Worm (Caenorhabditis elegans) whole organism, L1 larva: ENCODE measurements around the gene T10G3.1.

Experiments used
- C04F5.9 ChIP-seq: sonication (generic microtip); optimal IDR thresholded peaks from 2 replicates; lab custom pipeline; 2016; ENCODE audit warnings: missing genetic modification characterization, missing compliant biosample characterization
- blmp-1 ChIP-seq: fragments of 150-350 bp; optimal IDR thresholded peaks from 2 replicates; lab custom pipeline; 2014; ENCODE audit warnings: missing biosample characterization, missing genetic modification characterization
- ceh-8 ChIP-seq: fragments of 200-800 bp; sonication (Bioruptor generic); optimal IDR thresholded peaks from 2 replicates; lab custom pipeline; 2018; ENCODE audit warnings: mild to moderate bottlenecking, missing genetic modification characterization, moderate library complexity, missing compliant biosample characterization
- ceh-82 ChIP-seq, 3 experiments: fragments of 150-350 bp in 1 of 3; sonication (generic microtip) in 2 of 3; optimal IDR thresholded peaks; 2 replicates each; lab custom pipeline; 2014 to 2017; ENCODE audit warnings: missing biosample characterization in 3 of 3, missing genetic modification characterization in 3 of 3
- dsc-1 ChIP-seq: sonication (generic microtip); optimal IDR thresholded peaks from 2 replicates; lab custom pipeline; 2016; ENCODE audit warnings: mild to moderate bottlenecking, missing genetic modification characterization, missing compliant biosample characterization
- efl-1 ChIP-seq, 4 experiments: fragments of 150-350 bp; optimal IDR thresholded peaks in 3 of 4; peaks in 1 of 4; 1 replicate in 1 of 4; 2 replicates in 3 of 4; lab custom pipeline; 2014; ENCODE audit warnings: missing biosample characterization in 2 of 4, missing genetic modification characterization in 2 of 4, missing genetic modification reagents in 2 of 4
- elt-2 ChIP-seq: sonication (generic microtip); optimal IDR thresholded peaks from 2 replicates; lab custom pipeline; 2016; ENCODE audit warnings: missing genetic modification characterization, mild to moderate bottlenecking, inconsistent platforms, missing compliant biosample characterization, missing genetic modification reagents
- elt-3 ChIP-seq, 6 experiments: fragments of 150-350 bp in 1 of 6; sonication (generic microtip); optimal IDR thresholded peaks; 2 replicates each; lab custom pipeline; 2017 to 2018; ENCODE audit warnings: missing biosample characterization in 6 of 6, missing genetic modification characterization in 6 of 6, inconsistent platforms in 1 of 6
- fkh-10 ChIP-seq: sonication (generic microtip); optimal IDR thresholded peaks from 2 replicates; lab custom pipeline; 2017; ENCODE audit warnings: missing biosample characterization, missing genetic modification reagents, missing genetic modification characterization
- grh-1 ChIP-seq: fragments of 200-800 bp; sonication (Bioruptor generic); IDR thresholded peaks from 2 replicates; pipeline ENCODE4 v1.3.6; 2022; ENCODE audit warnings: missing genetic modification reagents, missing genetic modification characterization, missing compliant biosample characterization
- irx-1 ChIP-seq: sonication (generic microtip); optimal IDR thresholded peaks from 2 replicates; lab custom pipeline; 2016; ENCODE audit warnings: missing genetic modification characterization, missing compliant biosample characterization
- lin-13 ChIP-seq: fragments of 150-350 bp; optimal IDR thresholded peaks from 2 replicates; lab custom pipeline; 2014; ENCODE audit warnings: missing biosample characterization, missing genetic modification reagents, missing genetic modification characterization
- lin-14 ChIP-seq: fragments of 200-800 bp; sonication (Bioruptor generic); optimal IDR thresholded peaks from 2 replicates; lab custom pipeline; 2018; ENCODE audit warnings: mild to moderate bottlenecking, missing genetic modification characterization, moderate library complexity, missing compliant biosample characterization
- lin-15B ChIP-seq: fragments of 150-350 bp; sonication (generic microtip); optimal IDR thresholded peaks from 3 replicates; lab custom pipeline; 2014; ENCODE audit warnings: missing biosample characterization, missing genetic modification characterization
- lsy-2 ChIP-seq, 2 experiments: fragments of 150-350 bp; optimal IDR thresholded peaks; 2 replicates each; lab custom pipeline; 2014; ENCODE audit warnings: missing biosample characterization in 2 of 2, missing genetic modification characterization in 2 of 2
- mab-9 ChIP-seq: fragments of 200-800 bp; sonication (Bioruptor generic); IDR thresholded peaks from 2 replicates; pipeline ENCODE4 v1.3.6; 2022; ENCODE audit warnings: missing genetic modification reagents, missing genetic modification characterization, missing compliant biosample characterization
- mdl-1 ChIP-seq, 2 experiments: fragments of 150-350 bp; optimal IDR thresholded peaks; 2 replicates each; lab custom pipeline; 2014 to 2017; ENCODE audit warnings: missing biosample characterization in 2 of 2, missing genetic modification characterization in 2 of 2, inconsistent platforms in 1 of 2
- mep-1 ChIP-seq: fragments of 150-350 bp; optimal IDR thresholded peaks from 2 replicates; lab custom pipeline; 2014; ENCODE audit warnings: missing biosample characterization, missing genetic modification characterization
- nhr-19 ChIP-seq: fragments of 200-800 bp; sonication (Bioruptor generic); conservative IDR thresholded peaks from 2 replicates; pipeline ENCODE4 v1.3.6; 2022; ENCODE audit warnings: missing genetic modification characterization, missing compliant biosample characterization
- nhr-20 ChIP-seq: sonication (generic microtip); optimal IDR thresholded peaks from 2 replicates; lab custom pipeline; 2016; ENCODE audit warnings: mild to moderate bottlenecking, missing genetic modification characterization, missing compliant biosample characterization
- nhr-237 ChIP-seq: fragments of 150-350 bp; optimal IDR thresholded peaks from 2 replicates; lab custom pipeline; 2014; ENCODE audit warnings: missing biosample characterization, missing genetic modification characterization
- nhr-71 ChIP-seq: sonication (generic microtip); optimal IDR thresholded peaks from 2 replicates; lab custom pipeline; 2016; ENCODE audit warnings: mild to moderate bottlenecking, missing genetic modification characterization, moderate library complexity, missing compliant biosample characterization
- nhr-76 ChIP-seq: sonication (generic microtip); optimal IDR thresholded peaks from 2 replicates; lab custom pipeline; 2017; ENCODE audit warnings: missing biosample characterization, missing genetic modification characterization
- nhr-77 ChIP-seq: fragments of 150-350 bp; optimal IDR thresholded peaks from 2 replicates; lab custom pipeline; 2014; ENCODE audit warnings: missing biosample characterization, missing genetic modification characterization
- nhr-85 ChIP-seq: sonication (generic microtip); peaks from one replicate; lab custom pipeline; 2016; ENCODE audit warnings: missing genetic modification characterization, inconsistent platforms, missing compliant biosample characterization
- nhr-90 ChIP-seq: sonication (generic microtip); optimal IDR thresholded peaks from 2 replicates; lab custom pipeline; 2016; ENCODE audit warnings: mild to moderate bottlenecking, missing genetic modification characterization, missing compliant biosample characterization; ENCODE audit not compliant: poor library complexity
- pag-3 ChIP-seq: sonication (generic microtip); optimal IDR thresholded peaks from 2 replicates; lab custom pipeline; 2017; ENCODE audit warnings: missing genetic modification characterization, mild to moderate bottlenecking, missing compliant biosample characterization, antibody characterized with exemption, borderline replicate concordance; ENCODE audit not compliant: insufficient read depth
- pax-3 ChIP-seq: fragments of 200-800 bp; sonication (Bioruptor generic); optimal IDR thresholded peaks from 2 replicates; lab custom pipeline; 2018; ENCODE audit warnings: mild to moderate bottlenecking, missing genetic modification characterization, moderate library complexity, missing compliant biosample characterization
- pqm-1 ChIP-seq: sonication (generic microtip); optimal IDR thresholded peaks from 3 replicates; lab custom pipeline; 2017; ENCODE audit warnings: missing biosample characterization, missing genetic modification characterization
- rnt-1 ChIP-seq: sonication (generic microtip); optimal IDR thresholded peaks from 2 replicates; lab custom pipeline; 2016; ENCODE audit warnings: mild to moderate bottlenecking, missing genetic modification characterization, moderate library complexity, missing compliant biosample characterization
- skn-1 ChIP-seq: fragments of 150-350 bp; optimal IDR thresholded peaks from 2 replicates; lab custom pipeline; 2014; ENCODE audit warnings: missing biosample characterization, missing genetic modification characterization
- snu-23 ChIP-seq: sonication (generic microtip); optimal IDR thresholded peaks from 2 replicates; lab custom pipeline; 2016; ENCODE audit warnings: missing genetic modification characterization, missing compliant biosample characterization
- unc-130 ChIP-seq: fragments of 150-350 bp; optimal IDR thresholded peaks from 2 replicates; lab custom pipeline; 2017; ENCODE audit warnings: missing biosample characterization, missing genetic modification characterization, inconsistent platforms
- xbp-1 ChIP-seq: sonication (generic microtip); optimal IDR thresholded peaks from 2 replicates; lab custom pipeline; 2016; ENCODE audit warnings: missing genetic modification characterization, missing compliant biosample characterization
- zag-1 ChIP-seq: fragments of 150-350 bp; optimal IDR thresholded peaks from 2 replicates; lab custom pipeline; 2014; ENCODE audit warnings: missing biosample characterization, missing genetic modification characterization
- ztf-11 ChIP-seq, 2 experiments: sonication (generic microtip); optimal IDR thresholded peaks; 2 replicates each; lab custom pipeline; 2016 to 2017; ENCODE audit warnings: missing genetic modification characterization in 2 of 2, missing biosample characterization in 1 of 2, missing compliant biosample characterization in 1 of 2

T10G3.1 gene

ce11 chrV:13497322-13497847, 23.9 kb upstream of the T10G3.1 start, which contains the start of the genes eea-1 and gut-2 (continued):
- TF ChIP-seq skn-1 (tag; lab: Kevin White, UChicago) (peak; percentile 51), mab-9 (GFP tag; lab: Robert Waterston, UW) (no peak), rnt-1 (peak; percentile 76), nhr-20 (tag; lab: Kevin White, UChicago) (peak; percentile 82), pag-3 (tag; lab: Kevin White, UChicago) (peak; percentile 32), blmp-1 (peak; percentile 85), pax-3 (tag; lab: Kevin White, UChicago) (no peak), irx-1 (tag; lab: Kevin White, UChicago) (peak; percentile 37), pqm-1 (no peak), nhr-237 (tag; lab: Kevin White, UChicago) (no peak), lin-15B (tag; lab: Kevin White, UChicago) (peak; percentile 9), mdl-1 (tag; optimal IDR thresholded peaks at IDR 0.05; lab: Kevin White, UChicago) (peak in 1 of 2 experiments; percentile 47), nhr-71 (tag; lab: Kevin White, UChicago) (peak; percentile 80), nhr-77 (peak; percentile 51)

- peak; percentile 2 for TF ChIP-seq mep-1 (tag; lab: Kevin White, UChicago)
- peak; percentile 96 for TF ChIP-seq blmp-1
- TF ChIP-seq C04F5.9, result no peak
- TF ChIP-seq nhr-90 (tag; lab: Kevin White, UChicago), result peak; percentile 29
- no peak for TF ChIP-seq ztf-11 (tag; optimal IDR thresholded peaks at IDR 0.05; lab: Kevin White, UChicago)
- TF ChIP-seq snu-23 (GFP tag; lab: Kevin White, UChicago), result peak; percentile 38
- TF ChIP-seq efl-1 (optimal IDR thresholded peaks at IDR 0.05; lab: Kevin White, UChicago), result no peak
- TF ChIP-seq efl-1 (GFP tag; optimal IDR thresholded peaks at IDR 0.05 in 1 of 2; lab: Kevin White, UChicago), result no peak
- peak; percentile 56 for TF ChIP-seq nhr-20 (tag; lab: Kevin White, UChicago)
- peak in 2 of 6 experiments; percentile 50 to 69 for TF ChIP-seq elt-3 (tag; optimal IDR thresholded peaks at IDR 0.05; lab: Kevin White, UChicago)
- TF ChIP-seq nhr-85, result peak; percentile 93
- TF ChIP-seq grh-1 (GFP tag; lab: Robert Waterston, UW), result peak; percentile 44
- peak; percentile 41 for TF ChIP-seq nhr-71 (tag; lab: Kevin White, UChicago)
- peak; percentile 60 for TF ChIP-seq lin-14 (GFP tag; lab: Kevin White, UChicago)
These were observed 16.4 kb upstream of the T10G3.1 start, which contains the start of gene T10G3.3 for ce11 chrV:13489830-13490229. Gene T10G3.3 (minus strand): TSS chrV:13490199.

- TF ChIP-seq nhr-19 (GFP tag; lab: Robert Waterston, UW), result 0 out of 2 replicates have a peak, but pooled peaks have one; percentile 14
- TF ChIP-seq unc-130, result peak; percentile 31
- no peak for TF ChIP-seq nhr-90 (tag; lab: Kevin White, UChicago)
- no peak for TF ChIP-seq snu-23 (GFP tag; lab: Kevin White, UChicago)
- peak in 1 of 2 experiments; percentile 30 for TF ChIP-seq lsy-2 (tag; optimal IDR thresholded peaks at IDR 0.05; lab: Kevin White, UChicago)
- peak; percentile 40 for TF ChIP-seq nhr-20 (tag; lab: Kevin White, UChicago)
- TF ChIP-seq xbp-1 (tag; lab: Kevin White, UChicago), result no peak
- TF ChIP-seq irx-1 (tag; lab: Kevin White, UChicago), result no peak
- TF ChIP-seq nhr-85, result peak; percentile 85
- TF ChIP-seq zag-1, result no peak
- no peak for TF ChIP-seq dsc-1 (tag; lab: Kevin White, UChicago)
- no peak for TF ChIP-seq elt-2
- TF ChIP-seq elt-3 (tag; optimal IDR thresholded peaks at IDR 0.05; lab: Kevin White, UChicago), result peak in 1 of 6 experiments; percentile 63
- TF ChIP-seq blmp-1, result peak; percentile 34
- peak; percentile 37 for TF ChIP-seq lin-14 (GFP tag; lab: Kevin White, UChicago)
- TF ChIP-seq grh-1 (GFP tag; lab: Robert Waterston, UW), result peak; percentile 61; the same call in 1 of the 2 replicates
- peak; percentile 4 for TF ChIP-seq nhr-71 (tag; lab: Kevin White, UChicago)
- TF ChIP-seq ceh-8, result no peak
- TF ChIP-seq fkh-10, result no peak
- no peak for TF ChIP-seq efl-1 (optimal IDR thresholded peaks at IDR 0.05; lab: Kevin White, UChicago)
- peak in 1 of 2 experiments; percentile 3 for TF ChIP-seq efl-1 (GFP tag; optimal IDR thresholded peaks at IDR 0.05 in 1 of 2; lab: Kevin White, UChicago)
- TF ChIP-seq nhr-76 (tag; lab: Kevin White, UChicago), result no peak
- no peak for TF ChIP-seq lin-13 (GFP tag; lab: Kevin White, UChicago)
- no peak for TF ChIP-seq lin-15B (tag; lab: Kevin White, UChicago)
- TF ChIP-seq ceh-82 (tag; optimal IDR thresholded peaks at IDR 0.05; lab: Kevin White, UChicago), result no peak
These were observed 14.9 kb upstream of the T10G3.1 start for ce11 chrV:13488297-13488803.
